Worm (Caenorhabditis elegans): Measurements from ENCODE around the gene C28H8.2.
A peak's percentile ranks its signal among the peaks of the same experiment; 100 is the strongest.

C28H8.2 gene

DNA sequence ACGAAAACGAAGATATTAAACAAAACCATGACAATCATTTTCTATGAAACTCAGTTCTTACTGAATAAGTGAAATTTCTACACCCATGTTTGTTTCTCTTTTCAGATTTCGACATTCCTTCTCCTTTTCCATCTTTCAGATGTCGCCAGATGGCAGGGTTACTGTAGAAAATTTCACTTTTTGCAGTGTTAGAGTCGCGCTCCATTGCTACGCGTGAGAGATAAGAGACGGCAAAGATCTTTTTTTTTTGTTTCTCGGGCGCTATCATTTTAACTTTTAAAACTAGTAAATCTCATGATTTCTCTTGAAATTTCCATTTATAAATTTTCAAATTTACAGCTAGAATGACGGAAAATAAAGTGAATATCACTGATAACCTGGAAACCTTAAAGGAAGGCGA, 41.9 kb upstream of the C28H8.2 start, which contains the start of the genes mig-21 and F01F1.2:
Gene mig-21 (minus strand): TSS at position 166 of the 400 bp plus-strand sequence.
Gene F01F1.2 (plus strand): TSS at position 340 of the 400 bp plus-strand sequence.
- TF ChIP-seq klf-2 (GFP tag; conservative IDR thresholded peaks at IDR 0.05) (no peak), ztf-29 (GFP tag; IDR thresholded peaks at IDR 0.05) (no peak), cog-1 (tag; optimal IDR thresholded peaks at IDR 0.05) (no peak), tab-1 (GFP tag; IDR thresholded peaks at IDR 0.05) (no peak), T22C8.4 (GFP tag; IDR thresholded peaks at IDR 0.05) (no peak), med-1 (GFP tag; optimal IDR thresholded peaks at IDR 0.05; ENCODE audit: insufficient read depth) (no peak)

DNA sequence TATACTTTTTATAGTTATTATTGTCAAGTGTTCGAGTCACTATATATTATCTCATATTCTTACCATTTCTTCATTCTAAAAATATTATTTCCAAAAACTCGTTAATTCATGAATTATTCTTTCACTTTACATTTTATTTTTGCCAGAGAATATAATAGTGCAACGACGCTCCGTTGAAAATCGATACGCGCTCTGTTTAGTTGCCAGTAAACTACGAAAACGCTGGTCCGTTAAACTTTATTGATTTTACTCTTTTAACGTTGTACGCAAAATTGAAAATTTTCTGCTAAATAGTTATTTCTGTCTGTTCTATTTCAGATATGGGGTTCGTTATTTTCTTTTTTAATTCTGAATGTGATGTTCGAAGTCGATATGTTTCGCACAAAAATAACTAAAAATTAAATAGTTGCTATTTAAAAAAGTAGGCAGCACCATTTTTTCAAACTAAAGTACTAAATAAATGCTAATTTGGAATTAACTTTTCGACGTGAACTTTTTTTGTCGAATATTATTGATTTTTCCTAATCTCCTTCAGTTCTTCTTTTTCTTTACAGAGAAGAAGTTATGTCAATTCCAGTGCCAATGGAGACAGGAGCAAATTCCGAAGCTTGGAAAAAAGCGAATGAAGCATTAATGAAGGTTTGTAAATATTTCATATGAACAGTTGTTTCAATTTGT, 40.7 kb upstream of the C28H8.2 start, which contains the start of gene hpo-10:
Gene hpo-10 (plus strand): TSS at position 199 of the 678 bp plus-strand sequence.
- no peak for TF ChIP-seq tab-1 (GFP tag; IDR thresholded peaks at IDR 0.05)
- TF ChIP-seq flt-1 (GFP tag; IDR thresholded peaks at IDR 0.05), result no peak
- TF ChIP-seq ref-1 (GFP tag; conservative IDR thresholded peaks at IDR 0.05), result no peak
- TF ChIP-seq klf-2 (GFP tag; conservative IDR thresholded peaks at IDR 0.05), result no peak
- peak; percentile 56 for TF ChIP-seq T22C8.4 (GFP tag; IDR thresholded peaks at IDR 0.05)

DNA sequence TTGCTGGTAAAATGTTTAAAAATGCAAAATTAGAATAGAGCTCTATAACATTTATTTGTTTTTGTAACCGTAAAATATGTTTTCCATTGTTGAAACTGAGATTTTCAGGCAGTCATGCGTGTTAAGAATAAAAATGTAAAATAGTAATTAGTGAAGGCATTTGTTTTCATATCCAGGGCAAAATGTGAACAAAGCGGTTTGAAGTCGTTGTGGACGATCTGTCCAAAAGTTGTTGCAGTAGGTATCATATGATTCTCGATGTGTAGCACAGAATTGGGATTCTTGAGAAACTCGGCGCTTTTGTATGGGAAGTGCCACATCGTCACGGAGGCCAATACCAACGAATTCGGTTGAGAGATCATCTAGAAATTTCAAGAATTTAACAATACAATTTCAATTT, 37.8 kb upstream of the C28H8.2 start:
- no peak for TF ChIP-seq flt-1 (GFP tag; IDR thresholded peaks at IDR 0.05)
- TF ChIP-seq cog-1 (tag; optimal IDR thresholded peaks at IDR 0.05), result no peak
- TF ChIP-seq ztf-29 (GFP tag; IDR thresholded peaks at IDR 0.05), result no peak
- no peak for TF ChIP-seq med-1 (GFP tag; optimal IDR thresholded peaks at IDR 0.05; ENCODE audit: insufficient read depth)
- no peak for TF ChIP-seq tab-1 (GFP tag; IDR thresholded peaks at IDR 0.05)
- no peak for TF ChIP-seq klf-2 (GFP tag; conservative IDR thresholded peaks at IDR 0.05)
- no peak for TF ChIP-seq ref-1 (GFP tag; conservative IDR thresholded peaks at IDR 0.05)
- TF ChIP-seq ztf-23 (GFP tag; IDR thresholded peaks at IDR 0.05), result no peak
- TF ChIP-seq T22C8.4 (GFP tag; IDR thresholded peaks at IDR 0.05), result no peak

DNA sequence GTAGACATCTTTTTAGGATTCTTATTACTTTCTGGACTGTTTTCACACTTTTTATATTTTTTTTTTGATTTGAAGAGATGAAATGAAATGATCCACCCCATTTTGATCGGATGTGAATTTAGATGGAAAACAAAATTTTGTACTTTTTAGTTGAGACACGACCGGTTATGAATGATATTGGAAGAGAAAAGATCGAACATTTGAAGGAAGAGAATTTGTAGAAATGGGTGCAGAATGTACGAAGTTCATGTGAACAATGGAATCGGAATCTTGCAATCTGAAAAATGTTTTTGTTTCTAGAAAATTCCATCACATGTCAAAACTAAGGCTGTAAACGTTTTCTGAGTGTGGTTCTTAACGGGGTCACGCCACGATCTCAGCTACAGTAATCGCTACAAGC, 37.3 kb upstream of the C28H8.2 start, which contains the start of gene F01F1.14:
Gene F01F1.14 (minus strand): TSS at position 101 of the 400 bp plus-strand sequence.
- TF ChIP-seq flt-1 (GFP tag; IDR thresholded peaks at IDR 0.05) (no peak), cog-1 (tag; optimal IDR thresholded peaks at IDR 0.05) (no peak), ztf-29 (GFP tag; IDR thresholded peaks at IDR 0.05) (no peak), tab-1 (GFP tag; IDR thresholded peaks at IDR 0.05) (no peak), med-1 (GFP tag; optimal IDR thresholded peaks at IDR 0.05; ENCODE audit: insufficient read depth) (no peak)

DNA sequence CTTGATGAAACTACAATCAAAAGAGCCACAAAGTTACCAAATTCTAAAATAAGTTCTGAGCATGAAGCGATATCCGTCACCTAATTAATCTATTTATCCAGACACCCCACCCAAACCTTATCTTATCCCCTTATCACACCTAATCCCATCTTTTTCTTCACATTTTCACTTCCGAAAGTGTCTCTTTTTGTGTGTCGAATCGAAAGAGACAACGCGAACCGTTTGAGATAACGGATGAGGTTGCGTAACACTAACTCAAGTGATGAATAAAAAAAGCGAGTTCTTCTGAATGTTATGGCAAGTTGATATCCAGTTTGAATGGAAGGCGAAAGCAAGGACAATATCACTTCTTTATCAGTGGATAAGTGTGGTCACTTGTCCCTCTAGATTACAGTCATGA, 36.6 kb upstream of the C28H8.2 start:
- TF ChIP-seq ztf-23 (GFP tag; IDR thresholded peaks at IDR 0.05) (no peak), ztf-29 (GFP tag; IDR thresholded peaks at IDR 0.05) (no peak), klf-2 (GFP tag; conservative IDR thresholded peaks at IDR 0.05) (no peak), tab-1 (GFP tag; IDR thresholded peaks at IDR 0.05) (no peak), cog-1 (tag; optimal IDR thresholded peaks at IDR 0.05) (no peak), T22C8.4 (GFP tag; IDR thresholded peaks at IDR 0.05) (no peak)

DNA sequence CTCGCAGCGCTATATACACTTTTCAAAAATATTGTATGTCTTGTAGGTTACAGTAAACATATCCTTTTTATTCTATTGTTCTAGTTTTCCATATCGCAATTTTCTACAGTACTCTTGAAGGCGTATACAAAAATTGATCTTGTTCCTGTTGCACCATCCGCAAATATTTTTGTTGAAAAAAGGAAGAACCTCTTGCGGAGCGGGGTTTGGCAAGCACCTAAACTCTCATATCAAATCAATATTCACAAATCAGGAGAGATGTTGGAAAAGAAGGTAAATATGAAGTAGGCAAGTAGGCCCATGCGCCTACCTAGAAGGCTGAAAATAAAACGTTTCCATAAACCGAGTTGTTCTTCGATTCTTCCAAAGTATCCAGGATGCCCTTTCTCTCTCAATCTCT, 36.1 kb upstream of the C28H8.2 start, which contains the start of gene C28H8.5:
Gene C28H8.5 (plus strand): TSS at position 301 of the 400 bp plus-strand sequence.
- TF ChIP-seq ztf-29 (GFP tag; IDR thresholded peaks at IDR 0.05) (no peak), tab-1 (GFP tag; IDR thresholded peaks at IDR 0.05) (no peak), ztf-23 (GFP tag; IDR thresholded peaks at IDR 0.05) (no peak), ref-1 (GFP tag; conservative IDR thresholded peaks at IDR 0.05) (no peak), klf-2 (GFP tag; conservative IDR thresholded peaks at IDR 0.05) (no peak), cog-1 (tag; optimal IDR thresholded peaks at IDR 0.05) (no peak), T22C8.4 (GFP tag; IDR thresholded peaks at IDR 0.05) (no peak), flt-1 (GFP tag; IDR thresholded peaks at IDR 0.05) (no peak), med-1 (GFP tag; optimal IDR thresholded peaks at IDR 0.05; ENCODE audit: insufficient read depth) (no peak)

DNA sequence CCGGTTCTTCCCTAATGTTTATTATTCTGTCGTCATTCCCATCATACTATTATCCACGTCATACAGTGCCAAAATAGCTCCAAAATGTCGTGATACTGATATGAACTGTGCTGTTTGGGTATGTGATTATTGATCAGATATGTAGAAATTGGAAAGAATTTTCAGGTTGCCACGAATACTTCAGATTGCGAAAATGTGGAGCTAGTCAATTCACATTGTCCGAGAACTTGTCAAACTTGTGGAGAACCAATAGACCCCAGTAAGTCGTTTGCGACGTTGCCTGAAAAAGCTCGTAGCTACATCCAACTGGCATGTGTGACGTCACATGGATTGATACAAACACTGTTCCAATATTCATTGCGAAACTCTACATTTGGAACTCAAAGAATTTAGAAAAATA, 35.7 kb upstream of the C28H8.2 start:
- TF ChIP-seq flt-1 (GFP tag; IDR thresholded peaks at IDR 0.05) (no peak), cog-1 (tag; optimal IDR thresholded peaks at IDR 0.05) (no peak), klf-2 (GFP tag; conservative IDR thresholded peaks at IDR 0.05) (no peak), T22C8.4 (GFP tag; IDR thresholded peaks at IDR 0.05) (no peak), tab-1 (GFP tag; IDR thresholded peaks at IDR 0.05) (no peak), ref-1 (GFP tag; conservative IDR thresholded peaks at IDR 0.05) (no peak), med-1 (GFP tag; optimal IDR thresholded peaks at IDR 0.05; ENCODE audit: insufficient read depth) (no peak), ztf-29 (GFP tag; IDR thresholded peaks at IDR 0.05) (no peak), ztf-23 (GFP tag; IDR thresholded peaks at IDR 0.05) (no peak)

DNA sequence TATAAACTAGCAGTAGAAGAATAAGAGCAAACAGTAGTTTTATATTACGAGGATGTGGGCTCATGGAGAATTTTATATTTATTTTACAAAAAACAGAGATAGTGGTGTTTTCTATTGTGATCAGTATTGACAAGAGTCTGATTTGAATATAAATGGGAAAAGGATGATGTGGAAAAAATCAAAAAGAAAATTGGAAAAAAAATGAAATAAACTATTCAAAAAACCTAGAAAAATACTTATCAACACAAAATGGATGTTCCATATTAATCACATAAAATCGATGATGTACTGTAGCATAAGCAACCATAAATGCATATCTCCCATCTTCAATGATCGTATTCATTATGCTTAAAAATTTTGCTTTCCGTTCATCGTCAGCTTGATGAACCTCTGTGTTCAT, 33.2 kb upstream of the C28H8.2 start, which contains the start of gene C28H8.7:
Gene C28H8.7 (minus strand): TSS at position 101 of the 400 bp plus-strand sequence.
- TF ChIP-seq ztf-29 (GFP tag; IDR thresholded peaks at IDR 0.05) (no peak), flt-1 (GFP tag; IDR thresholded peaks at IDR 0.05) (no peak), T22C8.4 (GFP tag; IDR thresholded peaks at IDR 0.05) (no peak), cog-1 (tag; optimal IDR thresholded peaks at IDR 0.05) (no peak), ztf-23 (GFP tag; IDR thresholded peaks at IDR 0.05) (no peak), klf-2 (GFP tag; conservative IDR thresholded peaks at IDR 0.05) (no peak), ref-1 (GFP tag; conservative IDR thresholded peaks at IDR 0.05) (no peak), med-1 (GFP tag; optimal IDR thresholded peaks at IDR 0.05; ENCODE audit: insufficient read depth) (no peak), tab-1 (GFP tag; IDR thresholded peaks at IDR 0.05) (no peak)

DNA sequence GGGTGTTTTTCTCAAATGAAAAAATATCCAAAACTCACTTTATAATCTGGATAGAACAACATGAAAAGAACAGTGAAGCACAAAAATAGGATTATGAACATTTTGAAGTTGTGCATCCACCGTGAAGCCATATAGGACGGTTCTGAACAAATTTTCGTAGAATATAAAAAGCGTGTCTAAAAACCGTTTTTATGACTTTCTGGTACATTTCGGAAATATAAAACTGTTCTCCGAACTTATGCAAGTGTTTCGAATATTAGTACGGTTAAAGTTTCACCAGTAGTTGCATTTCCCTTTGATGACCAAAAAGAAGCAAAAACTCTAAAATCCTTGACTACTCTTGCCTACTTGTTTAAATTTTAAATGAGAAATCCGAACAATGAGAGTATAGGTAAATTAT, 31.4 kb upstream of the C28H8.2 start, which contains the start of gene C28H8.8:
Gene C28H8.8 (minus strand): TSS at position 101 of the 400 bp plus-strand sequence.
- TF ChIP-seq cog-1 (tag; optimal IDR thresholded peaks at IDR 0.05) (no peak), T22C8.4 (GFP tag; IDR thresholded peaks at IDR 0.05) (no peak), flt-1 (GFP tag; IDR thresholded peaks at IDR 0.05) (no peak), ref-1 (GFP tag; conservative IDR thresholded peaks at IDR 0.05) (no peak), med-1 (GFP tag; optimal IDR thresholded peaks at IDR 0.05; ENCODE audit: insufficient read depth) (no peak), klf-2 (GFP tag; conservative IDR thresholded peaks at IDR 0.05) (no peak), tab-1 (GFP tag; IDR thresholded peaks at IDR 0.05) (no peak), ztf-29 (GFP tag; IDR thresholded peaks at IDR 0.05) (no peak), ztf-23 (GFP tag; IDR thresholded peaks at IDR 0.05) (no peak)
